Fruit fly (Drosophila melanogaster) whole organism, wandering third instar larva: Measurements from ENCODE around the gene CG33703.

Experiments used
- Abd-B ChIP-seq: fragments of >200 bp; optimal IDR thresholded peaks from 2 replicates; lab custom pipeline; 2017; ENCODE audit warnings: missing biosample characterization, missing genetic modification characterization
- CG32264 ChIP-seq: fragments of 200-800 bp; sonication (Bioruptor generic); optimal IDR thresholded peaks from 2 replicates; lab custom pipeline; 2016; ENCODE audit warnings: missing biosample characterization, missing genetic modification characterization
- CG9705 ChIP-seq: fragments of 200-800 bp; sonication (Bioruptor generic); optimal IDR thresholded peaks from 2 replicates; lab custom pipeline; 2018; ENCODE audit warnings: missing biosample characterization, mild to moderate bottlenecking, missing genetic modification characterization
- CrebA ChIP-seq: fragments of 200-800 bp; sonication (Bioruptor generic); optimal IDR thresholded peaks from 2 replicates; lab custom pipeline; 2016; ENCODE audit warnings: missing biosample characterization, mild to moderate bottlenecking, missing genetic modification characterization, borderline replicate concordance
- Dfd ChIP-seq: fragments of >200 bp; optimal IDR thresholded peaks from 2 replicates; lab custom pipeline; 2017; ENCODE audit warnings: missing biosample characterization, missing genetic modification characterization
- Dif ChIP-seq: fragments of 200-275, 200-300 bp; sonication (Bioruptor generic); optimal IDR thresholded peaks from 2 replicates; lab custom pipeline; 2018; ENCODE audit warnings: missing biosample characterization, missing genetic modification characterization; ENCODE audit not compliant: partially characterized antibody
- GATAd ChIP-seq: sonication (Bioruptor generic); optimal IDR thresholded peaks from 2 replicates; lab custom pipeline; 2016; ENCODE audit warnings: missing biosample characterization, missing genetic modification characterization
- HLH106 ChIP-seq: fragments of 200-800 bp; optimal IDR thresholded peaks from 3 replicates; lab custom pipeline; 2019; ENCODE audit warnings: missing biosample characterization, mild to moderate bottlenecking, missing genetic modification characterization, moderate library complexity
- Hnf4 ChIP-seq: fragments of 200-800 bp; sonication (Bioruptor generic); optimal IDR thresholded peaks from 2 replicates; lab custom pipeline; 2016; ENCODE audit warnings: missing biosample characterization, mild to moderate bottlenecking, missing genetic modification characterization
- Hr78 ChIP-seq: fragments of >200 bp; optimal IDR thresholded peaks from 2 replicates; lab custom pipeline; 2017; ENCODE audit warnings: missing biosample characterization, missing genetic modification characterization
- Hr83 ChIP-seq: fragments of 200-300 bp; sonication (Bioruptor generic); optimal IDR thresholded peaks from 2 replicates; lab custom pipeline; 2016; ENCODE audit warnings: missing biosample characterization, mild to moderate bottlenecking, missing genetic modification characterization, moderate library complexity; ENCODE audit not compliant: poor library complexity, severe bottlenecking
- Jra ChIP-seq: sonication (Bioruptor generic); optimal IDR thresholded peaks from 2 replicates; lab custom pipeline; 2016; ENCODE audit warnings: missing biosample characterization, missing genetic modification characterization
- Mio ChIP-seq: sonication (Bioruptor generic); optimal IDR thresholded peaks from 2 replicates; lab custom pipeline; 2016; ENCODE audit warnings: missing biosample characterization, missing genetic modification characterization
- Myc ChIP-seq: fragments of >200 bp; optimal IDR thresholded peaks from 2 replicates; lab custom pipeline; 2017
- OdsH ChIP-seq: fragments of 200-800 bp; sonication (Bioruptor generic); optimal IDR thresholded peaks from 2 replicates; lab custom pipeline; 2016; ENCODE audit warnings: missing biosample characterization, mild to moderate bottlenecking, missing genetic modification characterization
- Rel ChIP-seq, 2 experiments: fragments of 200-800 bp; sonication (Bioruptor generic) in 1 of 2; optimal IDR thresholded peaks; 2 replicates in 1 of 2; 3 replicates in 1 of 2; lab custom pipeline; 2016 to 2019; ENCODE audit warnings: mild to moderate bottlenecking in 2 of 2, missing biosample characterization in 2 of 2, missing genetic modification characterization in 2 of 2, moderate library complexity in 1 of 2
- Sp1 ChIP-seq: fragments of 200-800 bp; sonication (Bioruptor generic); optimal IDR thresholded peaks from 3 replicates; lab custom pipeline; 2019; ENCODE audit warnings: missing biosample characterization, mild to moderate bottlenecking, missing genetic modification characterization, moderate library complexity
- Vsx2 ChIP-seq: fragments of 200-300, 225-300 bp; sonication (Bioruptor generic); optimal IDR thresholded peaks from 2 replicates; lab custom pipeline; 2018; ENCODE audit warnings: missing biosample characterization, missing genetic modification characterization; ENCODE audit not compliant: partially characterized antibody
- br ChIP-seq: fragments of 200-800 bp; sonication (Bioruptor generic); optimal IDR thresholded peaks from 2 replicates; lab custom pipeline; 2016; ENCODE audit warnings: missing biosample characterization, missing genetic modification characterization
- brk ChIP-seq: fragments of 200-800 bp; sonication (Bioruptor generic); optimal IDR thresholded peaks from 2 replicates; lab custom pipeline; 2016; ENCODE audit warnings: missing biosample characterization, mild to moderate bottlenecking, missing genetic modification characterization
- dl ChIP-seq, 2 experiments: fragments of 175-275, 200-275 bp in 1 of 2; fragments of 200-275 bp in 1 of 2; sonication (Bioruptor generic); optimal IDR thresholded peaks; lab custom pipeline; 2018; ENCODE audit warnings: mild to moderate bottlenecking in 2 of 2, missing biosample characterization in 2 of 2, missing genetic modification characterization in 2 of 2, moderate library complexity in 2 of 2; ENCODE audit not compliant: partially characterized antibody in 2 of 2, insufficient read depth in 1 of 2
- dmrt93B ChIP-seq: fragments of 200-800 bp; sonication (Bioruptor generic); optimal IDR thresholded peaks from 2 replicates; lab custom pipeline; 2018; ENCODE audit warnings: missing biosample characterization, mild to moderate bottlenecking, missing genetic modification characterization
- foxo ChIP-seq, 2 experiments: fragments of 200-800 bp; sonication (Bioruptor generic); optimal IDR thresholded peaks; 2 replicates in 1 of 2; 3 replicates in 1 of 2; lab custom pipeline; 2016 to 2017; ENCODE audit warnings: missing biosample characterization in 2 of 2, missing genetic modification characterization in 2 of 2
- fru ChIP-seq: fragments of 200-800 bp; sonication (Bioruptor generic); optimal IDR thresholded peaks from 3 replicates; lab custom pipeline; 2016; ENCODE audit warnings: missing biosample characterization, mild to moderate bottlenecking, missing genetic modification characterization
- h ChIP-seq: fragments of 200-800 bp; sonication (Bioruptor generic); optimal IDR thresholded peaks from 3 replicates; lab custom pipeline; 2016; ENCODE audit warnings: missing biosample characterization, mild to moderate bottlenecking, missing genetic modification characterization
- jim ChIP-seq: fragments of 175-275, 200-325 bp; sonication (Bioruptor generic); optimal IDR thresholded peaks from 2 replicates; lab custom pipeline; 2016; ENCODE audit warnings: missing biosample characterization, mild to moderate bottlenecking, missing genetic modification characterization
- lola ChIP-seq: fragments of >200 bp; optimal IDR thresholded peaks from 2 replicates; lab custom pipeline; 2017; ENCODE audit warnings: missing biosample characterization, missing genetic modification characterization
- pan ChIP-seq: fragments of >200 bp; optimal IDR thresholded peaks from 2 replicates; lab custom pipeline; 2017
- psq ChIP-seq: fragments of 200-800 bp; sonication (Bioruptor generic); optimal IDR thresholded peaks from 3 replicates; lab custom pipeline; 2017; ENCODE audit warnings: missing biosample characterization, mild to moderate bottlenecking, missing genetic modification characterization, moderate library complexity
- rgr ChIP-seq: fragments of 200-800 bp; sonication (Bioruptor generic); optimal IDR thresholded peaks from 3 replicates; lab custom pipeline; 2016; ENCODE audit warnings: missing biosample characterization, mild to moderate bottlenecking, missing genetic modification characterization
- sv ChIP-seq: fragments of 200-800 bp; sonication (Bioruptor generic); optimal IDR thresholded peaks from 3 replicates; lab custom pipeline; 2016; ENCODE audit warnings: missing biosample characterization, missing genetic modification characterization
- tai ChIP-seq: sonication (Bioruptor generic); optimal IDR thresholded peaks from 2 replicates; lab custom pipeline; 2016; ENCODE audit warnings: missing biosample characterization, missing genetic modification characterization
- usp ChIP-seq: fragments of >200 bp; optimal IDR thresholded peaks from 2 replicates; lab custom pipeline; 2017; ENCODE audit warnings: missing biosample characterization, missing genetic modification characterization
- woc ChIP-seq: sonication (Bioruptor generic); optimal IDR thresholded peaks from 2 replicates; lab custom pipeline; 2016; ENCODE audit warnings: missing biosample characterization, mild to moderate bottlenecking, missing genetic modification characterization

The CG33703 gene

dm6 chr3L:9491331-9491730, 21.1 kb downstream of the CG33703 start:
- TF ChIP-seq jim (GFP tag; lab: Kevin White, UChicago), result no peak
- TF ChIP-seq lola (GFP tag; lab: Kevin White, UChicago), result no peak
- TF ChIP-seq GATAd (GFP tag; lab: Kevin White, UChicago), result no peak
- no peak for TF ChIP-seq Rel (GFP tag; optimal IDR thresholded peaks at IDR 0.05; lab: Kevin White, UChicago)
- no peak for TF ChIP-seq Rel (tag; optimal IDR thresholded peaks at IDR 0.05; lab: Kevin White, UChicago)
- TF ChIP-seq psq (GFP tag; lab: Kevin White, UChicago), result no peak
- no peak for TF ChIP-seq fru (GFP tag; lab: Kevin White, UChicago)
- TF ChIP-seq brk, result no peak
- TF ChIP-seq CrebA, result no peak
- TF ChIP-seq Abd-B, result no peak
- TF ChIP-seq Jra (GFP tag; lab: Kevin White, UChicago), result no peak
- no peak for TF ChIP-seq dl (GFP tag; optimal IDR thresholded peaks at IDR 0.05; lab: Kevin White, UChicago; ENCODE audit: insufficient read depth in 1 of 2, partially characterized antibody in 2 of 2)
- no peak for TF ChIP-seq OdsH
- TF ChIP-seq Hr83 (GFP tag; lab: Kevin White, UChicago), result no peak
- no peak for TF ChIP-seq usp
- TF ChIP-seq br, result no peak
- TF ChIP-seq HLH106, result no peak
- TF ChIP-seq Dif (GFP tag; lab: Kevin White, UChicago), result no peak
- no peak for TF ChIP-seq rgr
- TF ChIP-seq Vsx2 (GFP tag; lab: Kevin White, UChicago), result no peak
- no peak for TF ChIP-seq Myc (lab: Kevin White, UChicago)

dm6 chr3L:9490432-9490831, 22.0 kb downstream of the CG33703 start:
- no peak for TF ChIP-seq fru (GFP tag; lab: Kevin White, UChicago)
- no peak for TF ChIP-seq dmrt93B (GFP tag; lab: Kevin White, UChicago)
- no peak for TF ChIP-seq Sp1
- no peak for TF ChIP-seq Rel (GFP tag; optimal IDR thresholded peaks at IDR 0.05; lab: Kevin White, UChicago)
- TF ChIP-seq Rel (tag; optimal IDR thresholded peaks at IDR 0.05; lab: Kevin White, UChicago), result no peak
- TF ChIP-seq woc, result no peak
- no peak for TF ChIP-seq Myc (lab: Kevin White, UChicago)
- TF ChIP-seq Dif (GFP tag; lab: Kevin White, UChicago), result no peak
- no peak for TF ChIP-seq Dfd (GFP tag; lab: Kevin White, UChicago)
- TF ChIP-seq HLH106, result no peak
- TF ChIP-seq CG9705 (GFP tag; lab: Kevin White, UChicago), result no peak
- TF ChIP-seq usp, result no peak
- TF ChIP-seq sv, result no peak
- no peak for TF ChIP-seq h (GFP tag; lab: Kevin White, UChicago)
- TF ChIP-seq Hr78 (GFP tag; lab: Kevin White, UChicago), result no peak
- no peak for TF ChIP-seq tai (GFP tag; lab: Kevin White, UChicago)
- no peak for TF ChIP-seq Abd-B

dm6 chr3L:9489627-9490026, 22.8 kb downstream of the CG33703 start:
- no peak for TF ChIP-seq br
- TF ChIP-seq h (GFP tag; lab: Kevin White, UChicago), result no peak
- no peak for TF ChIP-seq brk
- TF ChIP-seq Rel (GFP tag; optimal IDR thresholded peaks at IDR 0.05; lab: Kevin White, UChicago), result no peak
- TF ChIP-seq Rel (tag; optimal IDR thresholded peaks at IDR 0.05; lab: Kevin White, UChicago), result no peak
- no peak for TF ChIP-seq Hr83 (GFP tag; lab: Kevin White, UChicago)
- TF ChIP-seq Abd-B, result no peak
- no peak for TF ChIP-seq CG32264 (GFP tag; lab: Kevin White, UChicago)
- TF ChIP-seq foxo (GFP tag; optimal IDR thresholded peaks at IDR 0.05; lab: Kevin White, UChicago), result no peak
- TF ChIP-seq Mio, result no peak
- no peak for TF ChIP-seq pan (lab: Kevin White, UChicago)
- TF ChIP-seq rgr, result no peak
- no peak for TF ChIP-seq Vsx2 (GFP tag; lab: Kevin White, UChicago)
- TF ChIP-seq dl (GFP tag; optimal IDR thresholded peaks at IDR 0.05; lab: Kevin White, UChicago; ENCODE audit: insufficient read depth in 1 of 2, partially characterized antibody in 2 of 2), result no peak
- no peak for TF ChIP-seq psq (GFP tag; lab: Kevin White, UChicago)
- no peak for TF ChIP-seq Sp1
- TF ChIP-seq Dif (GFP tag; lab: Kevin White, UChicago), result no peak
- TF ChIP-seq, all 38 proteins: peak for 0

- TF ChIP-seq Rel (GFP tag; optimal IDR thresholded peaks at IDR 0.05; lab: Kevin White, UChicago), result no peak
- TF ChIP-seq Rel (tag; optimal IDR thresholded peaks at IDR 0.05; lab: Kevin White, UChicago), result no peak
- TF ChIP-seq psq (GFP tag; lab: Kevin White, UChicago), result no peak
- TF ChIP-seq Jra (GFP tag; lab: Kevin White, UChicago), result no peak
- no peak for TF ChIP-seq Dif (GFP tag; lab: Kevin White, UChicago)
- no peak for TF ChIP-seq lola (GFP tag; lab: Kevin White, UChicago)
- no peak for TF ChIP-seq Sp1
- no peak for TF ChIP-seq Mio
- TF ChIP-seq br, result no peak
- no peak for TF ChIP-seq CG32264 (GFP tag; lab: Kevin White, UChicago)
- no peak for TF ChIP-seq Hnf4 (GFP tag; lab: Kevin White, UChicago)
- no peak for TF ChIP-seq woc
- no peak for TF ChIP-seq foxo (GFP tag; optimal IDR thresholded peaks at IDR 0.05; lab: Kevin White, UChicago)
- no peak for TF ChIP-seq h (GFP tag; lab: Kevin White, UChicago)
These were observed 23.3 kb downstream of the CG33703 start, which contains the start of gene CG32036 for dm6 chr3L:9489133-9489532. CG32036 (minus strand) TSS chr3L:9489233.
